Worm (Caenorhabditis elegans): ENCODE results near the gene casy-1.
A peak's percentile ranks its signal among the peaks of the same experiment; 100 is the strongest.

The casy-1 gene

DNA sequence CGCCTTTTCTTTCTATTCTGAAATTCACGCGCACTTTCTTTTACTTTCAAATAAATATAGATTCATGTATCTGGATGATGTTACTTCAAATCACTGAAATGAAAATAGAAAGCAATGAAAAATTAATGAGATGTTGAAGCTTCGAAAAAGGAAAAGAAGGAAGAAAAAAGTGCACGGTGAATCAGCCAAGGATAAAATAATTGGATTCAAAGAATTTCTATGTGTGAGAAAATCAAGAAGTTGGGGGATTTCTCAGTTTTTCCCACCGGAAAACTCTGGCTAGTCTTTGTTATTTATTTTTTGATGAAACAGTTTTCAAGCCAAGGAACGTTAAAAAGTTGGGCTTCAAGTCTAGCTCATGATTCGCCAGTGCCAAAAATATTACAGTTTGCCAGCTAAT is 4.7 kb downstream of the casy-1 start:
- peak; percentile 92 for TF ChIP-seq aha-1 (tag)
- no peak for TF ChIP-seq fos-1 (tag; optimal IDR thresholded peaks at IDR 0.05)

DNA sequence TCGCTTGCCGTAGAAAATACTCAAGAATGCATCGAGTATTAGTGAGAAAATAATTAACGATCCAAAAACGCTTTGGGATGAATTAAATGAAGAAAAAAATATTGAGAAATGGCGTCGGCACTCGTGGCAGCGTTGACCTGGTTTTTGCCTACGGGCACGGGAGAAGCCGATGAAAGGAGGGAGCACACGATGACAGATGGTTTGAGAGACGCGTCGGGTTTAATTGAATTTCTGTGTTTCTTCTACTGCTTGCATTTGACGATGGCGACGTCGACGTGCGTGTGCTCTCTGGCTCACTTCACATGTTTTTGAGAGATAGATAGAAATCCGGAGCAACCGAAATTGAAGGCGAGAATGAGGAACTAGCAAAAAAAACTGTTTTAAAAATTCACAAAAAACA is 5.8 kb downstream of the casy-1 start:
- TF ChIP-seq T26A8.4 (GFP tag; IDR thresholded peaks at IDR 0.05) = no peak
- TF ChIP-seq aha-1 (tag) = peak; percentile 87
- TF ChIP-seq mdl-1 (tag; optimal IDR thresholded peaks at IDR 0.05) = no peak
- TF ChIP-seq ctbp-1 (GFP tag; IDR thresholded peaks at IDR 0.05) = peak; percentile 55; the same call in 1 of the 2 replicates
- TF ChIP-seq hlh-30 (tag; optimal IDR thresholded peaks at IDR 0.05; ENCODE audit: insufficient read depth) = peak; percentile 6
- TF ChIP-seq hmg-1.1 (GFP tag; IDR thresholded peaks at IDR 0.05) = 0 out of 2 replicates have a peak, but pooled peaks have one; percentile 6

DNA sequence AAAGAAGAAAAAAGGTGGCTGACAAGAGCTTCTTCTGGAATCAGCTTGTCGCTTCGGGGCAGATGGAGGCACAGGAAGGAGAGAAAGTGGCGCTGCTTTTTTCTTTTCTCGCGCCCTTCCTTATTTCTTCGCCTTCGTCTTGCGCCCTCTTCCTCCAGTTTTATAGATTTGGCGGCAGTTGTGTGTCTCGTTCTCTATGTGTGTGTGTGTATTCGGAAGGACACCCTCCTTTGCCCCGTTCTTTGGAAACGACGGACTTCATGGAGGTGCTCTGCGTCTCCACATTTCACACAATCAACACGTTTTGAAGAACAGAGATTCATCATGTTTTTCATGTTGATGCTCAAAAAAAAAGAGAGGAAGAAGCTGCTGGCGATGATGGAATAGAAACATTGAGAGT is 7.8 kb downstream of the casy-1 start:
- TF ChIP-seq dmd-9 (GFP tag; IDR thresholded peaks at IDR 0.05) = no peak
- TF ChIP-seq F37D6.2 (tag; optimal IDR thresholded peaks at IDR 0.05) = no peak
- no peak for TF ChIP-seq R02D3.7 (tag; optimal IDR thresholded peaks at IDR 0.05)
- TF ChIP-seq ceh-44 (GFP tag; IDR thresholded peaks at IDR 0.05) = no peak
- no peak for TF ChIP-seq mxl-2 (GFP tag; conservative IDR thresholded peaks at IDR 0.05)
- no peak for TF ChIP-seq pha-4 (GFP tag; IDR thresholded peaks at IDR 0.05)
- no peak for TF ChIP-seq pha-4 (tag; optimal IDR thresholded peaks at IDR 0.05)
- no peak for TF ChIP-seq arid-1 (GFP tag; conservative IDR thresholded peaks at IDR 0.05)
- peak; percentile 44 for TF ChIP-seq set-16 (GFP tag; IDR thresholded peaks at IDR 0.05)
- no peak for TF ChIP-seq nhr-10 (tag; optimal IDR thresholded peaks at IDR 0.05)
- no peak for TF ChIP-seq lir-3 (tag; optimal IDR thresholded peaks at IDR 0.05)
- TF ChIP-seq hlh-11 (tag; optimal IDR thresholded peaks at IDR 0.05) = peak; percentile 22
- TF ChIP-seq lin-13 (GFP tag; optimal IDR thresholded peaks at IDR 0.05) = no peak
- TF ChIP-seq php-3 (GFP tag; IDR thresholded peaks at IDR 0.05) = no peak
- TF ChIP-seq ama-1 (optimal IDR thresholded peaks at IDR 0.05) = no peak
- no peak for TF ChIP-seq dmd-6 (GFP tag; IDR thresholded peaks at IDR 0.05)
- TF ChIP-seq nhr-237 (tag; optimal IDR thresholded peaks at IDR 0.05) = no peak
- TF ChIP-seq unc-39 (tag; optimal IDR thresholded peaks at IDR 0.05) = no peak
- peak; percentile 47 for TF ChIP-seq fkh-10 (GFP tag; optimal IDR thresholded peaks at IDR 0.05)
- no peak for TF ChIP-seq ceh-82 (tag; optimal IDR thresholded peaks at IDR 0.05)
- TF ChIP-seq saeg-2 (GFP tag; IDR thresholded peaks at IDR 0.05) = no peak
- peak; percentile 18 for TF ChIP-seq mep-1 (tag; optimal IDR thresholded peaks at IDR 0.05)
- TF ChIP-seq sdz-12 (GFP tag; optimal IDR thresholded peaks at IDR 0.05) = no peak
- TF ChIP-seq egl-27 (tag; optimal IDR thresholded peaks at IDR 0.05) = no peak
- no peak for TF ChIP-seq nhr-25 (tag; optimal IDR thresholded peaks at IDR 0.05; ENCODE audit: borderline replicate concordance, insufficient read depth)
- TF ChIP-seq zip-11 (GFP tag; IDR thresholded peaks at IDR 0.05) = no peak
- no peak for TF ChIP-seq zfp-2 (tag; optimal IDR thresholded peaks at IDR 0.05)
- TF ChIP-seq nhr-77 (tag; optimal IDR thresholded peaks at IDR 0.05) = no peak
- TF ChIP-seq dpl-1 (GFP tag; optimal IDR thresholded peaks at IDR 0.05) = no peak
- no peak for TF ChIP-seq daf-12 (tag; optimal IDR thresholded peaks at IDR 0.05)
- TF ChIP-seq rbr-2 (tag; optimal IDR thresholded peaks at IDR 0.05) = peak; percentile 41
- no peak for TF ChIP-seq nhr-48 (tag; optimal IDR thresholded peaks at IDR 0.05)
- TF ChIP-seq ces-1 (GFP tag; optimal IDR thresholded peaks at IDR 0.05) = no peak
- TF ChIP-seq T20F7.1 (GFP tag; optimal IDR thresholded peaks at IDR 0.05) = no peak
- no peak for TF ChIP-seq mdt-29 (GFP tag; IDR thresholded peaks at IDR 0.05)
- TF ChIP-seq egl-43 (GFP tag; IDR thresholded peaks at IDR 0.05) = peak; percentile 29; the same call in 1 of the 2 replicates
- no peak for TF ChIP-seq mxl-3 (GFP tag; optimal IDR thresholded peaks at IDR 0.05)
- no peak for TF ChIP-seq nhr-76 (tag; optimal IDR thresholded peaks at IDR 0.05)
- TF ChIP-seq nhr-6 (tag; optimal IDR thresholded peaks at IDR 0.05) = no peak
- TF ChIP-seq ceh-20 (GFP tag; IDR thresholded peaks at IDR 0.05) = no peak
- no peak for TF ChIP-seq gei-8 (GFP tag; optimal IDR thresholded peaks at IDR 0.05)
- no peak for TF ChIP-seq mdl-1 (tag; optimal IDR thresholded peaks at IDR 0.05)
- no peak for TF ChIP-seq zfp-3 (GFP tag; conservative IDR thresholded peaks at IDR 0.05)

Data from whole organism, L4 larva.